Worm (Caenorhabditis elegans) whole organism, L4 larva: ENCODE results near the gene C06E4.5.

Source experiments
- ama-1 ChIP-seq: fragments of 150-350 bp; optimal IDR thresholded peaks from 2 replicates; lab custom pipeline; 2014; ENCODE audit warnings: inconsistent platforms, mixed read lengths
- ceh-28 ChIP-seq: fragments of 150-350 bp; optimal IDR thresholded peaks from 2 replicates; lab custom pipeline; 2014; ENCODE audit warnings: missing biosample characterization, missing genetic modification reagents, missing genetic modification characterization
- ceh-44 ChIP-seq: fragments of 200-800 bp; sonication (Bioruptor generic); IDR thresholded peaks from 2 replicates; pipeline ENCODE4 v1.3.6; 2022; ENCODE audit warnings: missing genetic modification reagents, missing genetic modification characterization, missing compliant biosample characterization
- ceh-62 ChIP-seq: sonication (generic microtip); optimal IDR thresholded peaks from 2 replicates; lab custom pipeline; 2017; ENCODE audit warnings: missing biosample characterization, missing genetic modification characterization
- ceh-82 ChIP-seq: sonication (generic microtip); optimal IDR thresholded peaks from 2 replicates; lab custom pipeline; 2017; ENCODE audit warnings: missing biosample characterization, missing genetic modification characterization
- lin-13 ChIP-seq: fragments of 150-350 bp; optimal IDR thresholded peaks from 2 replicates; lab custom pipeline; 2014; ENCODE audit warnings: missing biosample characterization, missing genetic modification reagents, missing genetic modification characterization
- lin-15B ChIP-seq: fragments of 150-350 bp; sonication (generic microtip); optimal IDR thresholded peaks from 3 replicates; lab custom pipeline; 2014; ENCODE audit warnings: missing biosample characterization, missing genetic modification characterization
- madf-9 ChIP-seq: fragments of 200-800 bp; sonication (Bioruptor generic); conservative IDR thresholded peaks from 2 replicates; pipeline ENCODE4 v1.3.6; 2022; ENCODE audit warnings: missing genetic modification reagents, missing genetic modification characterization, missing compliant biosample characterization
- mep-1 ChIP-seq: fragments of 150-350 bp; sonication (generic microtip); optimal IDR thresholded peaks from 3 replicates; lab custom pipeline; 2014; ENCODE audit warnings: missing biosample characterization, missing genetic modification characterization
- nhr-11 ChIP-seq: fragments of 150-350 bp; optimal IDR thresholded peaks from 2 replicates; lab custom pipeline; 2014; ENCODE audit warnings: missing biosample characterization, missing genetic modification characterization
- nhr-77 ChIP-seq: fragments of 150-350 bp; optimal IDR thresholded peaks from 2 replicates; lab custom pipeline; 2014; ENCODE audit warnings: missing biosample characterization, missing genetic modification characterization
- pha-4 ChIP-seq, 2 experiments: fragments of 150-350 bp in 1 of 2; fragments of 200-800 bp in 1 of 2; sonication (Bioruptor generic) in 1 of 2; IDR thresholded peaks in 1 of 2; optimal IDR thresholded peaks in 1 of 2; 2 replicates each; pipeline versions ENCODE4 v1.3.6 to Lab custom; 2014 to 2022; ENCODE audit warnings: missing genetic modification characterization in 2 of 2, missing genetic modification reagents in 2 of 2, missing biosample characterization in 1 of 2, missing compliant biosample characterization in 1 of 2
- unc-39 ChIP-seq: sonication (generic microtip); optimal IDR thresholded peaks from 2 replicates; lab custom pipeline; 2017; ENCODE audit warnings: missing biosample characterization, missing genetic modification characterization
- zag-1 ChIP-seq: fragments of 150-350 bp; optimal IDR thresholded peaks from 2 replicates; lab custom pipeline; 2014; ENCODE audit warnings: missing biosample characterization, missing genetic modification characterization

DNA sequence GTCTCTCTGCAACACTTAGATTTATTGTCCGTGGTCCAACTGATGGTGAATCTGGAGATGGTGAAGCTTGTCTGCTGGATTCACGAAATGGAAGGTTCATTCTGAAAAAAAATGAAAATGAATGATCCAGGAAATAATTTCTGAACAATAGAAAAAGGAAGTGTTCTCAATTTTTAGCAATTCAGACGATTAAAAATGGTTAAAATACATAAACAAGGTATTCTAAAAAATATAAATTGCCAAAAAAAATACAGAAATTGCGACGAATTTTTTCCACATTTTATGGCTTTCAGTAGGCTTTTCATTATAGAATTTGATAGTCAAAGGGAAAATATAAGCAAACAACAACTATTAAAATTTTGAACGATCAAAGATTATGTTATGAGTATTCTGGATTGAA lies 8.3 kb downstream of the C06E4.5 start, which contains the start of gene glb-2:
- TF ChIP-seq zag-1 (tag; lab: Kevin White, UChicago) (no peak), nhr-77 (no peak), lin-15B (no peak), madf-9 (no peak), nhr-11 (no peak), unc-39 (tag; lab: Kevin White, UChicago) (no peak), mep-1 (tag; lab: Kevin White, UChicago) (no peak), ceh-62 (no peak), ceh-28 (no peak), ceh-82 (no peak), ceh-44 (GFP tag; lab: Robert Waterston, UW) (no peak), lin-13 (no peak), pha-4 (GFP tag; IDR thresholded peaks at IDR 0.05; lab: Robert Waterston, UW) (no peak), pha-4 (tag; optimal IDR thresholded peaks at IDR 0.05; lab: Kevin White, UChicago) (no peak), ama-1 (lab: Kevin White, UChicago) (no peak)
